Worm (Caenorhabditis elegans) whole organism, young adult: Measurements from ENCODE around the gene bicd-1.

ENCODE experiments used
- B0019.2 ChIP-seq: fragments of 200-800 bp; sonication (Bioruptor generic); conservative IDR thresholded peaks from 2 replicates; pipeline ENCODE4 v1.3.6; 2022; ENCODE audit warnings: missing genetic modification reagents, missing genetic modification characterization, missing compliant biosample characterization
- C17E4.6 ChIP-seq: fragments of 200-800 bp; sonication (Bioruptor generic); IDR thresholded peaks from 2 replicates; pipeline ENCODE4 v1.3.6; 2022; ENCODE audit warnings: missing genetic modification reagents, missing genetic modification characterization, missing compliant biosample characterization
- D2030.7 ChIP-seq: fragments of 200-800 bp; sonication (Bioruptor generic); IDR thresholded peaks from 2 replicates; pipeline ENCODE4 v1.3.6; 2022; ENCODE audit warnings: missing genetic modification reagents, missing genetic modification characterization, missing compliant biosample characterization
- F22D6.2 ChIP-seq: sonication (generic microtip); optimal IDR thresholded peaks from 2 replicates; lab custom pipeline; 2016; ENCODE audit warnings: mild to moderate bottlenecking, missing genetic modification characterization, missing compliant biosample characterization
- F39B2.1 ChIP-seq: fragments of 200-800 bp; sonication (Bioruptor generic); IDR thresholded peaks from 2 replicates; pipeline ENCODE4 v1.3.6; 2022; ENCODE audit warnings: missing genetic modification reagents, missing genetic modification characterization, missing compliant biosample characterization
- F52B5.7 ChIP-seq: sonication (generic microtip); optimal IDR thresholded peaks from 2 replicates; lab custom pipeline; 2016; ENCODE audit warnings: mild to moderate bottlenecking, missing genetic modification characterization, missing compliant biosample characterization
- F55B11.4 ChIP-seq: sonication (generic microtip); optimal IDR thresholded peaks from 2 replicates; lab custom pipeline; 2016; ENCODE audit warnings: missing compliant biosample characterization, missing genetic modification characterization, borderline replicate concordance; ENCODE audit not compliant: insufficient read depth
- K11D2.4 ChIP-seq: fragments of 200-800 bp; sonication (Bioruptor generic); IDR thresholded peaks from 2 replicates; pipeline ENCODE4 v1.3.6; 2022; ENCODE audit warnings: missing genetic modification reagents, missing genetic modification characterization, missing compliant biosample characterization
- Y53F4B.3 ChIP-seq: fragments of 200-800 bp; sonication (Bioruptor generic); IDR thresholded peaks from 2 replicates; pipeline ENCODE4 v1.3.6; 2022; ENCODE audit warnings: missing genetic modification reagents, missing genetic modification characterization, missing compliant biosample characterization
- Y53G8AR.9 ChIP-seq: fragments of 200-800 bp; sonication (Bioruptor generic); conservative IDR thresholded peaks from 2 replicates; pipeline ENCODE4 v1.3.6; 2022; ENCODE audit warnings: missing genetic modification reagents, missing genetic modification characterization, missing compliant biosample characterization
- ama-1 ChIP-seq, 3 experiments: fragments of 150-350 bp in 1 of 3; sonication (generic microtip) in 2 of 3; optimal IDR thresholded peaks; 2 replicates each; lab custom pipeline; 2014 to 2018; ENCODE audit warnings: missing biosample characterization in 2 of 3, missing genetic modification characterization in 2 of 3, missing genetic modification reagents in 2 of 3
- aptf-2 ChIP-seq: fragments of 200-800 bp; sonication (Bioruptor generic); conservative IDR thresholded peaks from 2 replicates; pipeline ENCODE4 v1.3.6; 2022; ENCODE audit warnings: missing genetic modification reagents, missing genetic modification characterization, missing compliant biosample characterization
- atf-7 ChIP-seq: sonication (generic microtip); optimal IDR thresholded peaks from 2 replicates; lab custom pipeline; 2017; ENCODE audit warnings: mild to moderate bottlenecking, missing genetic modification characterization, missing compliant biosample characterization
- athp-1 ChIP-seq: sonication (generic microtip); optimal IDR thresholded peaks from 2 replicates; lab custom pipeline; 2017; ENCODE audit warnings: mild to moderate bottlenecking, missing genetic modification characterization, missing compliant biosample characterization
- attf-5 ChIP-seq: fragments of 200-800 bp; sonication (Bioruptor generic); optimal IDR thresholded peaks from 2 replicates; lab custom pipeline; 2018; ENCODE audit warnings: mild to moderate bottlenecking, missing genetic modification characterization, missing compliant biosample characterization
- bed-2 ChIP-seq: fragments of 200-800 bp; sonication (Bioruptor generic); IDR thresholded peaks from 2 replicates; pipeline ENCODE4 v1.3.6; 2022; ENCODE audit warnings: missing genetic modification reagents, missing genetic modification characterization, missing compliant biosample characterization
- ccch-3 ChIP-seq: fragments of 200-800 bp; sonication (Bioruptor generic); optimal IDR thresholded peaks from 2 replicates; lab custom pipeline; 2018; ENCODE audit warnings: mild to moderate bottlenecking, missing genetic modification characterization, missing compliant biosample characterization
- ceh-79 ChIP-seq: sonication (generic microtip); optimal IDR thresholded peaks from 2 replicates; lab custom pipeline; 2017; ENCODE audit warnings: mild to moderate bottlenecking, missing genetic modification characterization, missing compliant biosample characterization
- chd-7 ChIP-seq: sonication (generic microtip); optimal IDR thresholded peaks from 2 replicates; lab custom pipeline; 2016; ENCODE audit warnings: mild to moderate bottlenecking, missing genetic modification characterization, moderate library complexity, missing compliant biosample characterization
- dpl-1 ChIP-seq: fragments of 150-350 bp; optimal IDR thresholded peaks from 2 replicates; lab custom pipeline; 2014; ENCODE audit warnings: missing biosample characterization, missing genetic modification reagents, missing genetic modification characterization
- egrh-3 ChIP-seq: fragments of 200-800 bp; sonication (Bioruptor generic); IDR thresholded peaks from 2 replicates; pipeline ENCODE4 v1.3.6; 2022; ENCODE audit warnings: missing genetic modification reagents, missing genetic modification characterization, missing compliant biosample characterization
- hlh-12 ChIP-seq: sonication (generic microtip); optimal IDR thresholded peaks from 2 replicates; lab custom pipeline; 2016; ENCODE audit warnings: missing genetic modification characterization, missing compliant biosample characterization
- hlh-26 ChIP-seq: fragments of 200-800 bp; sonication (Bioruptor generic); conservative IDR thresholded peaks from 2 replicates; pipeline ENCODE4 v1.3.6; 2022; ENCODE audit warnings: missing genetic modification reagents, missing genetic modification characterization, missing compliant biosample characterization
- hmg-1.2 ChIP-seq: fragments of 200-800 bp; sonication (Bioruptor generic); IDR thresholded peaks from 2 replicates; pipeline ENCODE4 v1.3.6; 2022; ENCODE audit warnings: missing genetic modification reagents, missing genetic modification characterization, missing compliant biosample characterization
- lag-1 ChIP-seq: fragments of 200-800 bp; sonication (Bioruptor generic); IDR thresholded peaks from 2 replicates; pipeline ENCODE4 v1.3.6; 2022; ENCODE audit warnings: missing genetic modification reagents, missing genetic modification characterization, missing compliant biosample characterization
- let-607 ChIP-seq, 2 experiments: fragments of 200-800 bp in 1 of 2; sonication (Bioruptor generic) in 1 of 2; sonication (generic microtip) in 1 of 2; optimal IDR thresholded peaks; 2 replicates each; lab custom pipeline; 2016 to 2018; ENCODE audit warnings: mild to moderate bottlenecking in 2 of 2, missing compliant biosample characterization in 2 of 2, missing genetic modification characterization in 2 of 2, moderate library complexity in 2 of 2, missing genotype in 1 of 2
- madf-3 ChIP-seq: fragments of 200-800 bp; sonication (Bioruptor generic); IDR thresholded peaks from 2 replicates; pipeline ENCODE4 v1.3.6; 2022; ENCODE audit warnings: missing genetic modification reagents, missing genetic modification characterization, missing compliant biosample characterization
- madf-6 ChIP-seq: fragments of 200-800 bp; sonication (Bioruptor generic); IDR thresholded peaks from 2 replicates; pipeline ENCODE4 v1.3.6; 2022; ENCODE audit warnings: missing genetic modification reagents, missing genetic modification characterization, missing compliant biosample characterization
- madf-8 ChIP-seq: fragments of 200-800 bp; sonication (Bioruptor generic); conservative IDR thresholded peaks from 2 replicates; pipeline ENCODE4 v1.3.6; 2022; ENCODE audit warnings: missing genetic modification reagents, missing genetic modification characterization, missing compliant biosample characterization
- mel-28 ChIP-seq: sonication (generic microtip); optimal IDR thresholded peaks from 2 replicates; lab custom pipeline; 2016; ENCODE audit warnings: borderline replicate concordance, mild to moderate bottlenecking, missing genetic modification characterization, missing compliant biosample characterization
- nfya-1 ChIP-seq: sonication (generic microtip); optimal IDR thresholded peaks from 2 replicates; lab custom pipeline; 2017; ENCODE audit warnings: antibody characterized with exemption, missing compliant biosample characterization, missing genetic modification characterization, borderline replicate concordance; ENCODE audit not compliant: insufficient read depth
- nhr-120 ChIP-seq: fragments of 200-800 bp; sonication (Bioruptor generic); IDR thresholded peaks from 2 replicates; pipeline ENCODE4 v1.3.6; 2022; ENCODE audit warnings: missing genetic modification characterization, missing compliant biosample characterization
- nhr-179 ChIP-seq: sonication (generic microtip); optimal IDR thresholded peaks from 2 replicates; lab custom pipeline; 2016; ENCODE audit warnings: mild to moderate bottlenecking, missing genetic modification characterization, missing compliant biosample characterization
- nhr-27 ChIP-seq: fragments of 200-800 bp; sonication (Bioruptor generic); optimal IDR thresholded peaks from 2 replicates; lab custom pipeline; 2018; ENCODE audit warnings: mild to moderate bottlenecking, missing genetic modification characterization, moderate library complexity, missing compliant biosample characterization
- rec-8 ChIP-seq, 2 experiments: sonication (generic microtip); optimal IDR thresholded peaks; 2 replicates each; lab custom pipeline; 2016; ENCODE audit warnings: mild to moderate bottlenecking in 2 of 2, missing genetic modification characterization in 2 of 2, missing genetic modification reagents in 2 of 2, missing genotype in 2 of 2, missing biosample characterization in 1 of 2, missing compliant biosample characterization in 1 of 2, moderate library complexity in 1 of 2
- rpc-1 ChIP-seq, 2 experiments: fragments of 150-350 bp in 1 of 2; sonication (generic microtip) in 1 of 2; optimal IDR thresholded peaks; 2 replicates each; lab custom pipeline; 2014 to 2018; ENCODE audit warnings: missing biosample characterization in 1 of 2, missing genetic modification characterization in 1 of 2, missing genetic modification reagents in 1 of 2, missing genotype in 1 of 2
- sea-2 ChIP-seq: fragments of 200-800 bp; sonication (Bioruptor generic); IDR thresholded peaks from 2 replicates; pipeline ENCODE4 v1.3.6; 2022; ENCODE audit warnings: missing genetic modification characterization, missing compliant biosample characterization
- snpc-1.3 ChIP-seq: sonication (generic microtip); optimal IDR thresholded peaks from 2 replicates; lab custom pipeline; 2017; ENCODE audit warnings: missing genetic modification characterization, mild to moderate bottlenecking, missing compliant biosample characterization, antibody characterized with exemption, moderate library complexity, missing genotype, missing genetic modification reagents; ENCODE audit not compliant: insufficient read depth
- snpc-3.4 ChIP-seq: sonication (generic microtip); optimal IDR thresholded peaks from 2 replicates; lab custom pipeline; 2017; ENCODE audit warnings: missing genetic modification characterization, mild to moderate bottlenecking, missing compliant biosample characterization, antibody characterized with exemption, moderate library complexity, missing genotype, missing genetic modification reagents
- somi-1 ChIP-seq: fragments of 200-800 bp; sonication (Bioruptor generic); optimal IDR thresholded peaks from 2 replicates; lab custom pipeline; 2018; ENCODE audit warnings: mild to moderate bottlenecking, missing genetic modification characterization, missing compliant biosample characterization
- sptf-2 ChIP-seq: fragments of 200-800 bp; sonication (Bioruptor generic); optimal IDR thresholded peaks from 2 replicates; lab custom pipeline; 2018; ENCODE audit warnings: mild to moderate bottlenecking, missing genetic modification characterization, missing compliant biosample characterization
- tbp1 ChIP-seq: fragments of 200-800 bp; sonication (Bioruptor generic); optimal IDR thresholded peaks from 2 replicates; lab custom pipeline; 2018; ENCODE audit warnings: mild to moderate bottlenecking, missing genetic modification characterization, missing compliant biosample characterization
- tbx-9 ChIP-seq: sonication (generic microtip); optimal IDR thresholded peaks from 2 replicates; lab custom pipeline; 2016; ENCODE audit warnings: borderline replicate concordance, missing genetic modification characterization, inconsistent platforms, missing compliant biosample characterization
- unc-62 ChIP-seq: fragments of 150-350 bp; optimal IDR thresholded peaks from 2 replicates; lab custom pipeline; 2014; ENCODE audit warnings: missing biosample characterization, missing genetic modification reagents, missing genetic modification characterization
- ztf-3 ChIP-seq: fragments of 200-800 bp; sonication (Bioruptor generic); optimal IDR thresholded peaks from 2 replicates; lab custom pipeline; 2018; ENCODE audit warnings: mild to moderate bottlenecking, missing genetic modification characterization, missing compliant biosample characterization

The bicd-1 gene

DNA sequence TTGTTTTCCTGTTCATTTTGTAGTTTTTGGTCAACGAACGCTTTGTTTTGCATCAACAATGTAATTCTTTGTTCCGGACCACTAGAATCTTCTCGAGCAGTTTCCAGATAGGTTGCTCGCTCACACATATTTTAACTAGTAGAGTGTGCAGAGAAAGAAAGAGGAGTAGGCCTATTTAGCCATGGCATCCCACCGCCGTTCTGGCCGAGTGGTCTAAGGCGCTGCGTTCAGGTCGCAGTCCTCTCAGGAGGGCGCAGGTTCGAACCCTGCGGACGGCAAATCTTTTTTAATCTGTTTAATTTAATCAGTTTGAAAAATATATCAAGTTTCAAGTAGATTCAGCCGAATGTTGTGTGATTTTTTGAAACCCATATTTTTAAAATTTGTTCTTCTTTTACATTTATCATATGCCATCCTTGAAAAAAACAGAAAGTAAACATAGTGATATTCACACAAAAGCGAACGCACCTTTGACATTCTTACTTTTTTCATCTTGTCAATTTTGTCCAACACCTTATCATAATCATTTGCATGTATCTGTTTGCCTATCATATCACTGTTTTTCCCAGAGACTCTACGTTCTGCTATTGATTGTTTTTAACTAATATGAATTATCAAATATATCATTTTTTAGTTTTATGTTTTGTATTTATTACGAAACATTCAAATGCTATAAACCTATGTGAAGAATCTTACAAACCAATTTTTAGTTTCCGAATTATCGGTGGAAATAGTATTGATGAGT lies 15.3 kb downstream of the bicd-1 start, which contains the start of gene try-3 (continued):
- TF ChIP-seq hlh-12 (no peak), sea-2 (no peak), nhr-120 (GFP tag; lab: Robert Waterston, UW) (no peak), nhr-27 (no peak), Y53G8AR.9 (GFP tag; lab: Robert Waterston, UW) (peak; percentile 72; the same call in 1 of the 2 replicates), K11D2.4 (peak; percentile 78), F55B11.4 (tag; lab: Kevin White, UChicago) (no peak), madf-3 (GFP tag; lab: Robert Waterston, UW) (peak; percentile 78; the same call in 1 of the 2 replicates), F22D6.2 (no peak), F39B2.1 (GFP tag; lab: Robert Waterston, UW) (no peak), rpc-1 (optimal IDR thresholded peaks at IDR 0.05; lab: Kevin White, UChicago) (peak; percentile 74), rpc-1 (tag; optimal IDR thresholded peaks at IDR 0.05; lab: Kevin White, UChicago) (peak; percentile 89), F52B5.7 (tag; lab: Kevin White, UChicago) (peak; percentile 75), B0019.2 (peak; percentile 50; the same call in 1 of the 2 replicates), hmg-1.2 (peak; percentile 70), snpc-1.3 (tag; lab: Kevin White, UChicago) (peak; percentile 75), atf-7 (tag; lab: Kevin White, UChicago) (peak; percentile 55), madf-6 (GFP tag; lab: Robert Waterston, UW) (peak; percentile 73), attf-5 (GFP tag; lab: Kevin White, UChicago) (peak; percentile 54), ccch-3 (GFP tag; lab: Kevin White, UChicago) (no peak), D2030.7 (GFP tag; lab: Robert Waterston, UW) (peak; percentile 67), tbx-9 (tag; lab: Kevin White, UChicago) (no peak), ceh-79 (tag; lab: Kevin White, UChicago) (peak; percentile 17), madf-8 (GFP tag; lab: Robert Waterston, UW) (peak; percentile 42), dpl-1 (GFP tag; lab: Kevin White, UChicago) (peak; percentile 15), ztf-3 (GFP tag; lab: Kevin White, UChicago) (peak; percentile 18), mel-28 (tag; lab: Kevin White, UChicago) (peak; percentile 42), bed-2 (GFP tag; lab: Robert Waterston, UW) (0 out of 2 replicates have a peak, but pooled peaks have one; percentile 55), athp-1 (tag; lab: Kevin White, UChicago) (peak; percentile 65), let-607 (tag; optimal IDR thresholded peaks at IDR 0.05; lab: Kevin White, UChicago) (peak in 1 of 2 experiments; percentile 42), C17E4.6 (GFP tag; lab: Robert Waterston, UW) (0 out of 2 replicates have a peak, but pooled peaks have one; percentile 18), egrh-3 (GFP tag; lab: Robert Waterston, UW) (peak; percentile 73), nfya-1 (tag; lab: Kevin White, UChicago) (no peak), nhr-179 (tag; lab: Kevin White, UChicago) (no peak), aptf-2 (GFP tag; lab: Robert Waterston, UW) (no peak), tbp1 (peak; percentile 98), Y53F4B.3 (GFP tag; lab: Robert Waterston, UW) (no peak), chd-7 (tag; lab: Kevin White, UChicago) (peak; percentile 45), sptf-2 (peak; percentile 61), ama-1 (optimal IDR thresholded peaks at IDR 0.05; lab: Kevin White, UChicago) (no peak), ama-1 (GFP tag; optimal IDR thresholded peaks at IDR 0.05; lab: Kevin White, UChicago) (peak in 1 of 2 experiments; percentile 61), hlh-26 (GFP tag; lab: Robert Waterston, UW) (no peak), rec-8 (tag; optimal IDR thresholded peaks at IDR 0.05; lab: Kevin White, UChicago) (peak; percentile 18 to 46), somi-1 (peak; percentile 15), lag-1 (GFP tag; lab: Robert Waterston, UW) (no peak), snpc-3.4 (tag; lab: Kevin White, UChicago) (no peak), unc-62 (GFP tag; lab: Kevin White, UChicago) (no peak)
